Fruit fly (Drosophila melanogaster) whole organism, prepupa: ENCODE results near the gene CG31689.

Experiments used
- CG10631 ChIP-seq: fragments of 200-800 bp; sonication (Bioruptor generic); optimal IDR thresholded peaks from 2 replicates; lab custom pipeline; 2016; ENCODE audit warnings: missing biosample characterization, missing genetic modification characterization
- CG10669 ChIP-seq: fragments of 200-800 bp; sonication (Bioruptor generic); optimal IDR thresholded peaks from 3 replicates; lab custom pipeline; 2018; ENCODE audit warnings: missing biosample characterization, mild to moderate bottlenecking, missing genetic modification characterization, moderate library complexity
- CG11294 ChIP-seq: fragments of 200-800 bp; sonication (Bioruptor generic); IDR thresholded peaks from 2 replicates; pipeline ENCODE4 v1.3.6; 2022; ENCODE audit warnings: missing biosample characterization, missing genetic modification characterization
- CG11762 ChIP-seq: fragments of 200-800 bp; sonication (Bioruptor generic); optimal IDR thresholded peaks from 3 replicates; lab custom pipeline; 2016; ENCODE audit warnings: missing biosample characterization, missing genetic modification characterization; ENCODE audit not compliant: insufficient read depth
- CG11902 ChIP-seq: fragments of 200-800 bp; sonication (Bioruptor generic); optimal IDR thresholded peaks from 3 replicates; lab custom pipeline; 2016; ENCODE audit warnings: missing biosample characterization, missing genetic modification characterization
- CG15336 ChIP-seq: fragments of 200-800 bp; sonication (Bioruptor generic); IDR thresholded peaks from 2 replicates; pipeline ENCODE4 v1.3.6; 2022; ENCODE audit warnings: missing biosample characterization, missing genetic modification characterization
- CG1621 ChIP-seq: fragments of 200-800 bp; sonication (Bioruptor generic); optimal IDR thresholded peaks from 3 replicates; lab custom pipeline; 2018; ENCODE audit warnings: missing biosample characterization, mild to moderate bottlenecking, missing genetic modification characterization
- CG16779 ChIP-seq: fragments of 200-800 bp; sonication (Bioruptor generic); optimal IDR thresholded peaks from 3 replicates; lab custom pipeline; 2017; ENCODE audit warnings: missing biosample characterization, mild to moderate bottlenecking, missing genetic modification characterization
- CG3032 ChIP-seq: fragments of 200-800 bp; optimal IDR thresholded peaks from 2 replicates; lab custom pipeline; 2019; ENCODE audit warnings: missing biosample characterization, mild to moderate bottlenecking, missing genetic modification characterization, moderate library complexity
- CG31627 ChIP-seq: fragments of 200-800 bp; sonication (Bioruptor generic); optimal IDR thresholded peaks from 3 replicates; lab custom pipeline; 2016; ENCODE audit warnings: missing biosample characterization, missing genetic modification characterization
- CG32006 ChIP-seq: fragments of 200-800 bp; sonication (Bioruptor generic); optimal IDR thresholded peaks from 3 replicates; lab custom pipeline; 2017; ENCODE audit warnings: missing biosample characterization, mild to moderate bottlenecking, missing genetic modification characterization
- CG4318 ChIP-seq: fragments of 200-800 bp; sonication (Bioruptor generic); optimal IDR thresholded peaks from 3 replicates; lab custom pipeline; 2017; ENCODE audit warnings: missing biosample characterization, mild to moderate bottlenecking, missing genetic modification characterization
- CG6163 ChIP-seq: fragments of 200-800 bp; sonication (Bioruptor generic); IDR thresholded peaks from 3 replicates; pipeline ENCODE4 v1.3.6; 2022; ENCODE audit warnings: missing biosample characterization, missing genetic modification characterization
- CG6276 ChIP-seq: fragments of 200-800 bp; sonication (Bioruptor generic); optimal IDR thresholded peaks from 2 replicates; lab custom pipeline; 2017; ENCODE audit warnings: missing biosample characterization, mild to moderate bottlenecking, missing genetic modification characterization
- CG6792 ChIP-seq: fragments of 200-800 bp; sonication (Bioruptor generic); optimal IDR thresholded peaks from 3 replicates; lab custom pipeline; 2016; ENCODE audit warnings: missing biosample characterization, missing genetic modification characterization
- CG6808 ChIP-seq: fragments of 200-800 bp; sonication (Bioruptor generic); optimal IDR thresholded peaks from 3 replicates; lab custom pipeline; 2017; ENCODE audit warnings: missing biosample characterization, missing genetic modification characterization, mild to moderate bottlenecking, moderate library complexity, missing genetic modification reagents
- CG6854 ChIP-seq: fragments of 200-800 bp; sonication (Bioruptor generic); optimal IDR thresholded peaks from 2 replicates; lab custom pipeline; 2017; ENCODE audit warnings: missing biosample characterization, mild to moderate bottlenecking, missing genetic modification characterization
- CG7368 ChIP-seq: fragments of 200-800 bp; sonication (Bioruptor generic); optimal IDR thresholded peaks from 3 replicates; lab custom pipeline; 2016; ENCODE audit warnings: missing biosample characterization, missing genetic modification characterization
- CG8119 ChIP-seq: fragments of 200-800 bp; sonication (Bioruptor generic); IDR thresholded peaks from 3 replicates; pipeline ENCODE4 v1.3.6; 2022; ENCODE audit warnings: missing biosample characterization, missing genetic modification characterization
- CG8319 ChIP-seq: fragments of 200-800 bp; sonication (Bioruptor generic); optimal IDR thresholded peaks from 3 replicates; lab custom pipeline; 2016; ENCODE audit warnings: missing biosample characterization, missing genetic modification characterization
- CG8632 ChIP-seq: fragments of 200-800 bp; sonication (Bioruptor generic); optimal IDR thresholded peaks from 3 replicates; lab custom pipeline; 2016; ENCODE audit warnings: missing biosample characterization, missing genetic modification characterization
- CG9139 ChIP-seq: fragments of 200-800 bp; sonication (Bioruptor generic); optimal IDR thresholded peaks from 3 replicates; lab custom pipeline; 2017; ENCODE audit warnings: missing biosample characterization, mild to moderate bottlenecking, missing genetic modification characterization
- Eip93F ChIP-seq: fragments of 200-800 bp; sonication (Bioruptor generic); optimal IDR thresholded peaks from 2 replicates; lab custom pipeline; 2016; ENCODE audit warnings: missing biosample characterization, mild to moderate bottlenecking, missing genetic modification characterization
- Ets21C ChIP-seq: fragments of 200-800 bp; sonication (Bioruptor generic); optimal IDR thresholded peaks from 3 replicates; lab custom pipeline; 2016; ENCODE audit warnings: missing biosample characterization, missing genetic modification characterization
- Ets96B ChIP-seq: fragments of 200-800 bp; optimal IDR thresholded peaks from 2 replicates; lab custom pipeline; 2019; ENCODE audit warnings: missing biosample characterization, mild to moderate bottlenecking, missing genetic modification characterization, moderate library complexity
- Gug ChIP-seq: fragments of 200-800 bp; sonication (Bioruptor generic); IDR thresholded peaks from 2 replicates; pipeline ENCODE4 v1.3.6; 2022; ENCODE audit warnings: missing biosample characterization, missing genetic modification characterization
- Hr39 ChIP-seq: fragments of 200-800 bp; sonication (Bioruptor generic); optimal IDR thresholded peaks from 2 replicates; lab custom pipeline; 2016; ENCODE audit warnings: missing biosample characterization, missing genetic modification characterization
- Hr4 ChIP-seq: fragments of 200-800 bp; sonication (Bioruptor generic); optimal IDR thresholded peaks from 3 replicates; lab custom pipeline; 2016; ENCODE audit warnings: missing biosample characterization, missing genetic modification characterization
- Lpt ChIP-seq: fragments of 200-800 bp; sonication (Bioruptor generic); optimal IDR thresholded peaks from 3 replicates; lab custom pipeline; 2016; ENCODE audit warnings: missing biosample characterization, missing genetic modification characterization
- Met ChIP-seq: fragments of 200-800 bp; sonication (Bioruptor generic); optimal IDR thresholded peaks from 3 replicates; lab custom pipeline; 2016; ENCODE audit warnings: missing biosample characterization, missing genetic modification characterization
- OdsH ChIP-seq: fragments of 200-800 bp; sonication (Bioruptor generic); optimal IDR thresholded peaks from 3 replicates; lab custom pipeline; 2016; ENCODE audit warnings: missing biosample characterization, missing genetic modification characterization
- Smox ChIP-seq: fragments of 200-800 bp; sonication (Bioruptor generic); optimal IDR thresholded peaks from 3 replicates; lab custom pipeline; 2016; ENCODE audit warnings: missing biosample characterization, missing genetic modification characterization
- Sox102F ChIP-seq: fragments of 200-800 bp; sonication (Bioruptor generic); optimal IDR thresholded peaks from 2 replicates; lab custom pipeline; 2016; ENCODE audit warnings: missing biosample characterization, mild to moderate bottlenecking, missing genetic modification characterization
- Sox14 ChIP-seq: fragments of 200-800 bp; sonication (Bioruptor generic); optimal IDR thresholded peaks from 3 replicates; lab custom pipeline; 2016; ENCODE audit warnings: missing biosample characterization, missing genetic modification characterization
- achi ChIP-seq: fragments of 200-800 bp; sonication (Bioruptor generic); optimal IDR thresholded peaks from 3 replicates; lab custom pipeline; 2016; ENCODE audit warnings: missing biosample characterization, missing genetic modification characterization
- acj6 ChIP-seq: fragments of 200-800 bp; sonication (Bioruptor generic); optimal IDR thresholded peaks from 3 replicates; lab custom pipeline; 2016; ENCODE audit warnings: missing biosample characterization, missing genetic modification characterization
- cyc ChIP-seq: fragments of 200-800 bp; sonication (Bioruptor generic); optimal IDR thresholded peaks from 3 replicates; lab custom pipeline; 2016; ENCODE audit warnings: missing biosample characterization, missing genetic modification characterization
- dsx ChIP-seq: fragments of 200-800 bp; optimal IDR thresholded peaks from 3 replicates; lab custom pipeline; 2019; ENCODE audit warnings: missing biosample characterization, mild to moderate bottlenecking, missing genetic modification characterization, moderate library complexity; ENCODE audit not compliant: poor library complexity, severe bottlenecking
- eg ChIP-seq: fragments of 200-800 bp; sonication (Bioruptor generic); IDR thresholded peaks from 3 replicates; pipeline ENCODE4 v1.3.6; 2022; ENCODE audit warnings: missing biosample characterization, missing genetic modification characterization
- fd59A ChIP-seq: fragments of 200-800 bp; sonication (Bioruptor generic); optimal IDR thresholded peaks from 2 replicates; lab custom pipeline; 2017; ENCODE audit warnings: missing biosample characterization, mild to moderate bottlenecking, missing genetic modification characterization, missing genetic modification reagents
- fd85E ChIP-seq: fragments of 200-800 bp; sonication (Bioruptor generic); optimal IDR thresholded peaks from 3 replicates; lab custom pipeline; 2016; ENCODE audit warnings: missing biosample characterization, missing genetic modification characterization
- fkh ChIP-seq: fragments of 200-800 bp; sonication (Bioruptor generic); optimal IDR thresholded peaks from 3 replicates; lab custom pipeline; 2017; ENCODE audit warnings: missing biosample characterization, mild to moderate bottlenecking, missing genetic modification characterization, moderate library complexity
- lz ChIP-seq: fragments of 200-800 bp; sonication (Bioruptor generic); optimal IDR thresholded peaks from 3 replicates; lab custom pipeline; 2016; ENCODE audit warnings: missing biosample characterization, missing genetic modification characterization
- net ChIP-seq: fragments of 200-800 bp; sonication (Bioruptor generic); optimal IDR thresholded peaks from 3 replicates; lab custom pipeline; 2016; ENCODE audit warnings: missing biosample characterization, missing genetic modification characterization
- pdm3 ChIP-seq: fragments of 200-800 bp; sonication (Bioruptor generic); optimal IDR thresholded peaks from 3 replicates; lab custom pipeline; 2016; ENCODE audit warnings: missing biosample characterization, missing genetic modification characterization
- salr ChIP-seq, 2 experiments: fragments of 200-800 bp; sonication (Bioruptor generic); optimal IDR thresholded peaks; 3 replicates each; lab custom pipeline; 2016 to 2018; ENCODE audit warnings: missing biosample characterization in 2 of 2, missing genetic modification characterization in 2 of 2, mild to moderate bottlenecking in 1 of 2
- spab ChIP-seq: fragments of 200-800 bp; sonication (Bioruptor generic); optimal IDR thresholded peaks from 2 replicates; lab custom pipeline; 2017; ENCODE audit warnings: missing biosample characterization, mild to moderate bottlenecking, missing genetic modification characterization, missing genetic modification reagents
- ss ChIP-seq, 2 experiments: fragments of 200-800 bp; sonication (Bioruptor generic); optimal IDR thresholded peaks; 2 replicates in 1 of 2; 3 replicates in 1 of 2; lab custom pipeline; 2017 to 2018; ENCODE audit warnings: mild to moderate bottlenecking in 2 of 2, missing biosample characterization in 2 of 2, missing genetic modification characterization in 2 of 2, moderate library complexity in 1 of 2
- topi ChIP-seq: fragments of 200-800 bp; sonication (Bioruptor generic); optimal IDR thresholded peaks from 3 replicates; lab custom pipeline; 2016; ENCODE audit warnings: missing biosample characterization, missing genetic modification characterization
- vri ChIP-seq: fragments of 200-800 bp; sonication (Bioruptor generic); optimal IDR thresholded peaks from 3 replicates; lab custom pipeline; 2016; ENCODE audit warnings: missing biosample characterization, mild to moderate bottlenecking, missing genetic modification characterization

The CG31689 gene

DNA sequence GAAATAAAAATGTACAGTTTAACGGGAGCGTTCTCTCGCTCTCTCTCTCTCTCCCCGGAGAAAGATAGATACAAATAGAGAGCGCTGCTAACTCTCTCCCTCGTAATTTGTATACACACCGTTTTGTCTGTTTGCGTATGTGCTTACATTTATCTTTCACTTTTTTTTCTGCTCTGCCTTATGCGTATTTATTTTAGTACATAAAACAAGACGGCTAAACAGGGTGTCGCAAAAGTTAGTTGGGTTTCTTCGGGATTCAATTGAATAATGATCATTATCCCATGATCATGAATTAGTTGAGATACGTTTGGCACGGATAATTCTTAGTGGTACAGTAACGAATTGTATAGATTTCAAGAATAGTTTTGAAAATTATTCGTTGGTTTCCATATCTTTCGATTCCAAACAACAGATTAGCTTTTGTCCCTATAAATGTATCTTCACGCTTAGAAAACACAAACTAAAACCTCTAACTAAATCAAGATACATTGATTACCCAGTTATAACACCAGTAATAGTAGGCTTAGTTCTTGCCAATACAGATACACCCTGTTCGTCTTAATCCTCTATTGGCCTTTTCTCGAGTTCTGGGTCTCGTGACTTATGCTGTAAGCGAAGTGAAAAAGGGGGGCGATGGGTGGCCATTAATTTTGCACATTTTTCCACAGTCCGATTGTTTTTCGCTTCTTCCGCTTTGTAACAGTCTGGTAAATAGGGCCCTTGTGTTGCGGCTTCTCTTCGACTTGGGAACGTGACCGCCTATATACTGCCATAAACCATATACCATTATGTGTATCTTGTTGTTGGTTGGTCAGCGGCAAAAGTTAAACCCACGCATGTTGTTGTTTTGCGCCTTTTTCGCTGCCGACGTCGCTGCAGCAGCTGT, 29.2 kb downstream of the CG31689 start:
- TF ChIP-seq eg (GFP tag; lab: Robert Waterston, UW) (no peak), CG1621 (peak; percentile 80), CG10669 (GFP tag; lab: Kevin White, UChicago) (peak; percentile 92), Ets21C (GFP tag; lab: Kevin White, UChicago) (peak; percentile 68), Smox (GFP tag; lab: Kevin White, UChicago) (peak; percentile 74), CG6163 (GFP tag; lab: Robert Waterston, UW) (no peak), CG8119 (GFP tag; lab: Robert Waterston, UW) (no peak), Lpt (GFP tag; lab: Kevin White, UChicago) (peak; percentile 67), acj6 (peak; percentile 87), CG32006 (GFP tag; lab: Kevin White, UChicago) (peak; percentile 97), CG11762 (GFP tag; lab: Kevin White, UChicago) (peak; percentile 86), CG4318 (GFP tag; lab: Kevin White, UChicago) (peak; percentile 92), CG6854 (peak; percentile 81), CG6808 (GFP tag; lab: Kevin White, UChicago) (peak; percentile 90), spab (GFP tag; lab: Kevin White, UChicago) (peak; percentile 89), salr (GFP tag; optimal IDR thresholded peaks at IDR 0.05; lab: Kevin White, UChicago) (peak; percentile 68 to 94), CG6792 (GFP tag; lab: Kevin White, UChicago) (peak; percentile 83), Hr4 (GFP tag; lab: Kevin White, UChicago) (peak; percentile 93), CG31627 (GFP tag; lab: Kevin White, UChicago) (peak; percentile 76), dsx (peak; percentile 77), CG11294 (no peak), cyc (GFP tag; lab: Kevin White, UChicago) (peak; percentile 64), fd85E (GFP tag; lab: Kevin White, UChicago) (peak; percentile 35), CG6276 (GFP tag; lab: Kevin White, UChicago) (peak; percentile 95), lz (peak; percentile 87), CG8319 (GFP tag; lab: Kevin White, UChicago) (peak; percentile 81), CG10631 (GFP tag; lab: Kevin White, UChicago) (peak; percentile 91), Sox102F (GFP tag; lab: Kevin White, UChicago) (peak; percentile 79), Gug (GFP tag; lab: Robert Waterston, UW) (no peak), CG15336 (GFP tag; lab: Robert Waterston, UW) (no peak), CG8632 (GFP tag; lab: Kevin White, UChicago) (peak; percentile 81), fkh (GFP tag; lab: Kevin White, UChicago) (peak; percentile 95), pdm3 (peak; percentile 89), CG11902 (GFP tag; lab: Kevin White, UChicago) (peak; percentile 68), CG9139 (peak; percentile 69), net (peak; percentile 91), Hr39 (GFP tag; lab: Kevin White, UChicago) (peak; percentile 73), Sox14 (GFP tag; lab: Kevin White, UChicago) (peak; percentile 90), achi (GFP tag; lab: Kevin White, UChicago) (peak; percentile 89), fd59A (GFP tag; lab: Kevin White, UChicago) (peak; percentile 84), Met (GFP tag; lab: Kevin White, UChicago) (peak; percentile 92), CG16779 (tag; lab: Kevin White, UChicago) (peak; percentile 80), CG3032 (tag; lab: Kevin White, UChicago) (peak; percentile 90), topi (GFP tag; lab: Kevin White, UChicago) (peak; percentile 86), ss (GFP tag; optimal IDR thresholded peaks at IDR 0.05; lab: Kevin White, UChicago) (peak; percentile 80 to 88), CG7368 (GFP tag; lab: Kevin White, UChicago) (peak; percentile 74), OdsH (GFP tag; lab: Kevin White, UChicago) (peak; percentile 87), Eip93F (GFP tag; lab: Kevin White, UChicago) (peak; percentile 40), vri (GFP tag; lab: Kevin White, UChicago) (no peak), Ets96B (peak; percentile 86)
